Fruit fly (Drosophila melanogaster) whole organism, prepupa: ENCODE results near the gene Ag5r.

Experiments used
- Blimp-1 ChIP-seq: fragments of 200-800 bp; sonication (Bioruptor generic); optimal IDR thresholded peaks from 3 replicates; lab custom pipeline; 2017; ENCODE audit warnings: missing biosample characterization, missing genetic modification characterization, mild to moderate bottlenecking, moderate library complexity, missing genetic modification reagents
- CG10631 ChIP-seq: fragments of 200-800 bp; sonication (Bioruptor generic); optimal IDR thresholded peaks from 2 replicates; lab custom pipeline; 2016; ENCODE audit warnings: missing biosample characterization, missing genetic modification characterization
- CG10669 ChIP-seq: fragments of 200-800 bp; sonication (Bioruptor generic); optimal IDR thresholded peaks from 3 replicates; lab custom pipeline; 2018; ENCODE audit warnings: missing biosample characterization, mild to moderate bottlenecking, missing genetic modification characterization, moderate library complexity
- CG11762 ChIP-seq: fragments of 200-800 bp; sonication (Bioruptor generic); optimal IDR thresholded peaks from 3 replicates; lab custom pipeline; 2016; ENCODE audit warnings: missing biosample characterization, missing genetic modification characterization; ENCODE audit not compliant: insufficient read depth
- CG11902 ChIP-seq: fragments of 200-800 bp; sonication (Bioruptor generic); optimal IDR thresholded peaks from 3 replicates; lab custom pipeline; 2016; ENCODE audit warnings: missing biosample characterization, missing genetic modification characterization
- CG16779 ChIP-seq: fragments of 200-800 bp; sonication (Bioruptor generic); optimal IDR thresholded peaks from 3 replicates; lab custom pipeline; 2017; ENCODE audit warnings: missing biosample characterization, mild to moderate bottlenecking, missing genetic modification characterization
- CG3032 ChIP-seq: fragments of 200-800 bp; optimal IDR thresholded peaks from 2 replicates; lab custom pipeline; 2019; ENCODE audit warnings: missing biosample characterization, mild to moderate bottlenecking, missing genetic modification characterization, moderate library complexity
- CG31627 ChIP-seq: fragments of 200-800 bp; sonication (Bioruptor generic); optimal IDR thresholded peaks from 3 replicates; lab custom pipeline; 2016; ENCODE audit warnings: missing biosample characterization, missing genetic modification characterization
- CG32006 ChIP-seq: fragments of 200-800 bp; sonication (Bioruptor generic); optimal IDR thresholded peaks from 3 replicates; lab custom pipeline; 2017; ENCODE audit warnings: missing biosample characterization, mild to moderate bottlenecking, missing genetic modification characterization
- CG34406 ChIP-seq: fragments of 200-800 bp; sonication (Bioruptor generic); optimal IDR thresholded peaks from 3 replicates; lab custom pipeline; 2016; ENCODE audit warnings: missing biosample characterization, missing genetic modification characterization
- CG4318 ChIP-seq: fragments of 200-800 bp; sonication (Bioruptor generic); optimal IDR thresholded peaks from 3 replicates; lab custom pipeline; 2017; ENCODE audit warnings: missing biosample characterization, mild to moderate bottlenecking, missing genetic modification characterization
- CG6792 ChIP-seq: fragments of 200-800 bp; sonication (Bioruptor generic); optimal IDR thresholded peaks from 3 replicates; lab custom pipeline; 2016; ENCODE audit warnings: missing biosample characterization, missing genetic modification characterization
- CG6854 ChIP-seq: fragments of 200-800 bp; sonication (Bioruptor generic); optimal IDR thresholded peaks from 2 replicates; lab custom pipeline; 2017; ENCODE audit warnings: missing biosample characterization, mild to moderate bottlenecking, missing genetic modification characterization
- CG8119 ChIP-seq: fragments of 200-800 bp; sonication (Bioruptor generic); IDR thresholded peaks from 3 replicates; pipeline ENCODE4 v1.3.6; 2022; ENCODE audit warnings: missing biosample characterization, missing genetic modification characterization
- CG8319 ChIP-seq: fragments of 200-800 bp; sonication (Bioruptor generic); optimal IDR thresholded peaks from 3 replicates; lab custom pipeline; 2016; ENCODE audit warnings: missing biosample characterization, missing genetic modification characterization
- CG9139 ChIP-seq: fragments of 200-800 bp; sonication (Bioruptor generic); optimal IDR thresholded peaks from 3 replicates; lab custom pipeline; 2017; ENCODE audit warnings: missing biosample characterization, mild to moderate bottlenecking, missing genetic modification characterization
- Eip78C ChIP-seq: fragments of 200-800 bp; sonication (Bioruptor generic); peaks from one replicate; lab custom pipeline; 2016; ENCODE audit warnings: missing biosample characterization, missing genetic modification characterization
- Eip93F ChIP-seq: fragments of 200-800 bp; sonication (Bioruptor generic); optimal IDR thresholded peaks from 2 replicates; lab custom pipeline; 2016; ENCODE audit warnings: missing biosample characterization, mild to moderate bottlenecking, missing genetic modification characterization
- Ets96B ChIP-seq: fragments of 200-800 bp; optimal IDR thresholded peaks from 2 replicates; lab custom pipeline; 2019; ENCODE audit warnings: missing biosample characterization, mild to moderate bottlenecking, missing genetic modification characterization, moderate library complexity
- Gug ChIP-seq: fragments of 200-800 bp; sonication (Bioruptor generic); IDR thresholded peaks from 2 replicates; pipeline ENCODE4 v1.3.6; 2022; ENCODE audit warnings: missing biosample characterization, missing genetic modification characterization
- Hr38 ChIP-seq: sonication (Bioruptor generic); optimal IDR thresholded peaks from 2 replicates; lab custom pipeline; 2016; ENCODE audit warnings: missing biosample characterization, missing genetic modification characterization
- Hr39 ChIP-seq: fragments of 200-800 bp; sonication (Bioruptor generic); optimal IDR thresholded peaks from 2 replicates; lab custom pipeline; 2016; ENCODE audit warnings: missing biosample characterization, missing genetic modification characterization
- Hr4 ChIP-seq: fragments of 200-800 bp; sonication (Bioruptor generic); optimal IDR thresholded peaks from 3 replicates; lab custom pipeline; 2016; ENCODE audit warnings: missing biosample characterization, missing genetic modification characterization
- Met ChIP-seq: fragments of 200-800 bp; sonication (Bioruptor generic); optimal IDR thresholded peaks from 3 replicates; lab custom pipeline; 2016; ENCODE audit warnings: missing biosample characterization, missing genetic modification characterization
- OdsH ChIP-seq: fragments of 200-800 bp; sonication (Bioruptor generic); optimal IDR thresholded peaks from 3 replicates; lab custom pipeline; 2016; ENCODE audit warnings: missing biosample characterization, missing genetic modification characterization
- Smox ChIP-seq: fragments of 200-800 bp; sonication (Bioruptor generic); optimal IDR thresholded peaks from 3 replicates; lab custom pipeline; 2016; ENCODE audit warnings: missing biosample characterization, missing genetic modification characterization
- Sox14 ChIP-seq: fragments of 200-800 bp; sonication (Bioruptor generic); optimal IDR thresholded peaks from 3 replicates; lab custom pipeline; 2016; ENCODE audit warnings: missing biosample characterization, missing genetic modification characterization
- Sox15 ChIP-seq: fragments of 200-800 bp; sonication (Bioruptor generic); optimal IDR thresholded peaks from 3 replicates; lab custom pipeline; 2016; ENCODE audit warnings: missing biosample characterization, missing genetic modification characterization
- acj6 ChIP-seq: fragments of 200-800 bp; sonication (Bioruptor generic); optimal IDR thresholded peaks from 3 replicates; lab custom pipeline; 2016; ENCODE audit warnings: missing biosample characterization, missing genetic modification characterization
- dac ChIP-seq: fragments of 200-800 bp; sonication (Bioruptor generic); optimal IDR thresholded peaks from 2 replicates; lab custom pipeline; 2017; ENCODE audit warnings: missing biosample characterization, mild to moderate bottlenecking, missing genetic modification characterization
- eg ChIP-seq: fragments of 200-800 bp; sonication (Bioruptor generic); IDR thresholded peaks from 3 replicates; pipeline ENCODE4 v1.3.6; 2022; ENCODE audit warnings: missing biosample characterization, missing genetic modification characterization
- esn ChIP-seq: fragments of 200-800 bp; sonication (Bioruptor generic); optimal IDR thresholded peaks from 2 replicates; lab custom pipeline; 2016; ENCODE audit warnings: missing biosample characterization, mild to moderate bottlenecking, missing genetic modification characterization, moderate library complexity
- lz ChIP-seq: fragments of 200-800 bp; sonication (Bioruptor generic); optimal IDR thresholded peaks from 3 replicates; lab custom pipeline; 2016; ENCODE audit warnings: missing biosample characterization, missing genetic modification characterization
- salr ChIP-seq, 2 experiments: fragments of 200-800 bp; sonication (Bioruptor generic); optimal IDR thresholded peaks; 3 replicates each; lab custom pipeline; 2016 to 2018; ENCODE audit warnings: missing biosample characterization in 2 of 2, missing genetic modification characterization in 2 of 2, mild to moderate bottlenecking in 1 of 2
- spab ChIP-seq: fragments of 200-800 bp; sonication (Bioruptor generic); optimal IDR thresholded peaks from 2 replicates; lab custom pipeline; 2017; ENCODE audit warnings: missing biosample characterization, mild to moderate bottlenecking, missing genetic modification characterization, missing genetic modification reagents
- ss ChIP-seq, 2 experiments: fragments of 200-800 bp; sonication (Bioruptor generic); optimal IDR thresholded peaks; 2 replicates in 1 of 2; 3 replicates in 1 of 2; lab custom pipeline; 2017 to 2018; ENCODE audit warnings: mild to moderate bottlenecking in 2 of 2, missing biosample characterization in 2 of 2, missing genetic modification characterization in 2 of 2, moderate library complexity in 1 of 2
- svp ChIP-seq: fragments of 200-800 bp; sonication (Bioruptor generic); peaks from one replicate; lab custom pipeline; 2016; ENCODE audit warnings: missing biosample characterization, missing genetic modification characterization
- topi ChIP-seq: fragments of 200-800 bp; sonication (Bioruptor generic); optimal IDR thresholded peaks from 3 replicates; lab custom pipeline; 2016; ENCODE audit warnings: missing biosample characterization, missing genetic modification characterization
- vri ChIP-seq: fragments of 200-800 bp; sonication (Bioruptor generic); optimal IDR thresholded peaks from 3 replicates; lab custom pipeline; 2016; ENCODE audit warnings: missing biosample characterization, mild to moderate bottlenecking, missing genetic modification characterization

The Ag5r gene

dm6 chrX:14776474-14776873, 9.9 kb downstream of the Ag5r start, which contains the start of gene CG5347:
CG5347 (plus strand) TSS chrX:14776774.
- TF ChIP-seq Hr38 (GFP tag; lab: Kevin White, UChicago) (no peak), Ets96B (tag; lab: Kevin White, UChicago) (no peak), Eip93F (GFP tag; lab: Kevin White, UChicago) (no peak), CG31627 (GFP tag; lab: Kevin White, UChicago) (no peak), CG11902 (no peak), lz (no peak), esn (GFP tag; lab: Kevin White, UChicago) (no peak), acj6 (GFP tag; lab: Kevin White, UChicago) (no peak), CG16779 (tag; lab: Kevin White, UChicago) (no peak), CG34406 (no peak), CG10669 (GFP tag; lab: Kevin White, UChicago) (no peak), Sox15 (GFP tag; lab: Kevin White, UChicago) (no peak), CG9139 (GFP tag; lab: Kevin White, UChicago) (no peak), vri (GFP tag; lab: Kevin White, UChicago) (no peak), CG8319 (no peak), Gug (no peak), Sox14 (GFP tag; lab: Kevin White, UChicago) (no peak), CG8119 (GFP tag; lab: Robert Waterston, UW) (no peak)
- TF ChIP-seq, all 60 proteins: peak for 0

dm6 chrX:14775008-14775407, 11.3 kb downstream of the Ag5r start, which contains the start of gene CG5334:
CG5334 (plus strand) TSS chrX:14775308.
- TF ChIP-seq Eip78C (GFP tag; lab: Kevin White, UChicago) = no peak
- TF ChIP-seq salr (GFP tag; optimal IDR thresholded peaks at IDR 0.05; lab: Kevin White, UChicago) = no peak
- TF ChIP-seq Hr4 (GFP tag; lab: Kevin White, UChicago) = no peak
- no peak for TF ChIP-seq Hr39
- TF ChIP-seq Hr38 (GFP tag; lab: Kevin White, UChicago) = no peak
- TF ChIP-seq Smox (GFP tag; lab: Kevin White, UChicago) = no peak
- TF ChIP-seq Sox15 (GFP tag; lab: Kevin White, UChicago) = no peak
- no peak for TF ChIP-seq CG3032
- TF ChIP-seq ss (GFP tag; optimal IDR thresholded peaks at IDR 0.05; lab: Kevin White, UChicago) = no peak
- no peak for TF ChIP-seq CG6854
- TF ChIP-seq Blimp-1 (GFP tag; lab: Kevin White, UChicago) = no peak
- no peak for TF ChIP-seq CG10631 (GFP tag; lab: Kevin White, UChicago)
- no peak for TF ChIP-seq CG11762 (GFP tag; lab: Kevin White, UChicago)
- no peak for TF ChIP-seq CG4318 (GFP tag; lab: Kevin White, UChicago)
- TF ChIP-seq CG31627 (GFP tag; lab: Kevin White, UChicago) = no peak

dm6 chrX:14765737-14766253, 20.6 kb downstream of the Ag5r start, which contains the start of gene CG15890:
CG15890 (minus strand) TSS chrX:14765787.
- TF ChIP-seq topi (GFP tag; lab: Kevin White, UChicago) = peak; percentile 12
- TF ChIP-seq esn (GFP tag; lab: Kevin White, UChicago) = peak; percentile 30
- TF ChIP-seq acj6 (GFP tag; lab: Kevin White, UChicago) = peak; percentile 0
- TF ChIP-seq Met = peak; percentile 8
- no peak for TF ChIP-seq eg
- TF ChIP-seq OdsH (GFP tag; lab: Kevin White, UChicago) = peak; percentile 18
- TF ChIP-seq CG32006 = peak; percentile 47
- TF ChIP-seq Eip78C (GFP tag; lab: Kevin White, UChicago) = peak; percentile 74
- TF ChIP-seq svp (GFP tag; lab: Kevin White, UChicago) = peak; percentile 60
- no peak for TF ChIP-seq CG16779 (tag; lab: Kevin White, UChicago)
- TF ChIP-seq CG6792 (GFP tag; lab: Kevin White, UChicago) = peak; percentile 19
- TF ChIP-seq CG8119 (GFP tag; lab: Robert Waterston, UW) = no peak
- TF ChIP-seq spab = no peak
- TF ChIP-seq dac (GFP tag; lab: Kevin White, UChicago) = no peak
- TF ChIP-seq, all 60 proteins: peak for 9
